Worm (Caenorhabditis elegans) whole organism, L4/young adult: ENCODE data around the gene cutl-3.

Experiments
- dao-5 ChIP-seq: sonication (generic microtip); optimal IDR thresholded peaks from 2 replicates; lab custom pipeline; 2016; ENCODE audit warnings: missing genotype, missing genetic modification characterization, moderate library complexity, missing compliant biosample characterization
- him-1 ChIP-seq: sonication (generic microtip); optimal IDR thresholded peaks from 2 replicates; lab custom pipeline; 2016; ENCODE audit warnings: missing genotype, missing genetic modification reagents, missing genetic modification characterization, missing compliant biosample characterization

DNA sequence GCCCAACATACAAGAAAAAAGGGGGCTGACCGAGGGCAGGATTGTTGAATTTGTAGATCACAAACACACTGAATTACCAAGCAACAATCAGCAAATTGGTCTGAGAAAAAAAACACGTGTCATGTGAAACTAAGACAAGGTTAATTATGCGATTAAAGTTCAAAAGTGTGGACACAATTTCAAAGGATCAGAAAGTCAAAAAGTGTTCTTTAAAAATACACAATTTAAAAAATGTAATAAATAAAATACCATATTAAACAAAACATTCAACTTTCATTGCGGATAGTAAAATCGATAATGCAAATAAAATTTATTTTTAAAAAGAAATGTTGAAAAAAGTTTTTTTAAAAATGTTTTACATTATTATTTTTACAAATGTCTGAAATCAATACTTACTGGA is at the start of gene cutl-3:
- TF ChIP-seq dao-5 (tag; lab: Kevin White, UChicago) (no peak), him-1 (tag; lab: Kevin White, UChicago) (no peak)
